Worm (Caenorhabditis elegans) whole organism, L4/young adult: ENCODE data around the gene srt-6.

Experiments
- W03F9.2 ChIP-seq: fragments of 150-350 bp; optimal IDR thresholded peaks from 2 replicates; lab custom pipeline; 2014; ENCODE audit warnings: missing biosample characterization, missing genetic modification characterization
- him-1 ChIP-seq: sonication (generic microtip); optimal IDR thresholded peaks from 2 replicates; lab custom pipeline; 2016; ENCODE audit warnings: missing genotype, missing genetic modification reagents, missing genetic modification characterization, missing compliant biosample characterization

DNA sequence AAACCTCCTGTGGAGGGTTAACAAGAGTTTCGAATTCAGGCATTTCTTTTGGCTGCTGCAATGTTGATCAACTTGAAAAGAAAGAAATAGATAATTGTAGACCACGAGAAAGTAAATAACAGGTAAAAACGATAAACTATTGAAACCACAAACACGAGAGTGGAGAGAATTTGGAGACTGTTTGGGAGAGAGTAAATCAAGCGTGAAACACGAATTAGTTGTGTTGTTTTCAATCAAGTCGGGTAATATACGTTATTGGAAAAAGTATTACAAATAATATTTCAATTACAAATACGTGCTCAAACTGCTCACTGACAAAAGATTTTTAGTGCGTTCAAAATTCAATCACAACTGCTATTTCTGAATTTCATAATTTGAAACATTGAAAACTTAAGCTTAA lies 27.6 kb downstream of the srt-6 start, which contains the start of gene C03G6.17:
- TF ChIP-seq him-1, result no peak
- no peak for TF ChIP-seq W03F9.2 (tag; lab: Kevin White, UChicago)
